Fruit fly (Drosophila melanogaster) whole organism, prepupa: ENCODE data around the gene CG34043.

ENCODE experiments used
- CG11294 ChIP-seq: fragments of 200-800 bp; sonication (Bioruptor generic); IDR thresholded peaks from 2 replicates; pipeline ENCODE4 v1.3.6; 2022; ENCODE audit warnings: missing biosample characterization, missing genetic modification characterization
- CG11902 ChIP-seq: fragments of 200-800 bp; sonication (Bioruptor generic); optimal IDR thresholded peaks from 3 replicates; lab custom pipeline; 2016; ENCODE audit warnings: missing biosample characterization, missing genetic modification characterization
- CG16779 ChIP-seq: fragments of 200-800 bp; sonication (Bioruptor generic); optimal IDR thresholded peaks from 3 replicates; lab custom pipeline; 2017; ENCODE audit warnings: missing biosample characterization, mild to moderate bottlenecking, missing genetic modification characterization
- CG31627 ChIP-seq: fragments of 200-800 bp; sonication (Bioruptor generic); optimal IDR thresholded peaks from 3 replicates; lab custom pipeline; 2016; ENCODE audit warnings: missing biosample characterization, missing genetic modification characterization
- CG32006 ChIP-seq: fragments of 200-800 bp; sonication (Bioruptor generic); optimal IDR thresholded peaks from 3 replicates; lab custom pipeline; 2017; ENCODE audit warnings: missing biosample characterization, mild to moderate bottlenecking, missing genetic modification characterization
- CG4318 ChIP-seq: fragments of 200-800 bp; sonication (Bioruptor generic); optimal IDR thresholded peaks from 3 replicates; lab custom pipeline; 2017; ENCODE audit warnings: missing biosample characterization, mild to moderate bottlenecking, missing genetic modification characterization
- CG8632 ChIP-seq: fragments of 200-800 bp; sonication (Bioruptor generic); optimal IDR thresholded peaks from 3 replicates; lab custom pipeline; 2016; ENCODE audit warnings: missing biosample characterization, missing genetic modification characterization
- Gug ChIP-seq: fragments of 200-800 bp; sonication (Bioruptor generic); IDR thresholded peaks from 2 replicates; pipeline ENCODE4 v1.3.6; 2022; ENCODE audit warnings: missing biosample characterization, missing genetic modification characterization
- Lpt ChIP-seq: fragments of 200-800 bp; sonication (Bioruptor generic); optimal IDR thresholded peaks from 3 replicates; lab custom pipeline; 2016; ENCODE audit warnings: missing biosample characterization, missing genetic modification characterization
- Smox ChIP-seq: fragments of 200-800 bp; sonication (Bioruptor generic); optimal IDR thresholded peaks from 3 replicates; lab custom pipeline; 2016; ENCODE audit warnings: missing biosample characterization, missing genetic modification characterization
- Sox102F ChIP-seq: fragments of 200-800 bp; sonication (Bioruptor generic); optimal IDR thresholded peaks from 2 replicates; lab custom pipeline; 2016; ENCODE audit warnings: missing biosample characterization, mild to moderate bottlenecking, missing genetic modification characterization
- cyc ChIP-seq: fragments of 200-800 bp; sonication (Bioruptor generic); optimal IDR thresholded peaks from 3 replicates; lab custom pipeline; 2016; ENCODE audit warnings: missing biosample characterization, missing genetic modification characterization
- eg ChIP-seq: fragments of 200-800 bp; sonication (Bioruptor generic); IDR thresholded peaks from 3 replicates; pipeline ENCODE4 v1.3.6; 2022; ENCODE audit warnings: missing biosample characterization, missing genetic modification characterization
- salr ChIP-seq, 2 experiments: fragments of 200-800 bp; sonication (Bioruptor generic); optimal IDR thresholded peaks; 3 replicates each; lab custom pipeline; 2016 to 2018; ENCODE audit warnings: missing biosample characterization in 2 of 2, missing genetic modification characterization in 2 of 2, mild to moderate bottlenecking in 1 of 2

- TF ChIP-seq CG4318 (GFP tag; lab: Kevin White, UChicago) (no peak), CG31627 (no peak), Lpt (GFP tag; lab: Kevin White, UChicago) (no peak), CG16779 (tag; lab: Kevin White, UChicago) (no peak), CG8632 (no peak), eg (no peak), CG11294 (GFP tag; lab: Robert Waterston, UW) (no peak), Gug (no peak), Sox102F (GFP tag; lab: Kevin White, UChicago) (no peak), Smox (GFP tag; lab: Kevin White, UChicago) (no peak), cyc (no peak), CG11902 (GFP tag; lab: Kevin White, UChicago) (no peak), salr (GFP tag; optimal IDR thresholded peaks at IDR 0.05; lab: Kevin White, UChicago) (no peak), CG32006 (GFP tag; lab: Kevin White, UChicago) (no peak)
These were observed 10.8 kb downstream of the CG34043 start, which contains the start of gene Mulk for dm6 chr2L:10269854-10270253.
